Fruit fly (Drosophila melanogaster) whole organism, embryonic: Measurements from ENCODE around the gene Rabex-5.
A peak's percentile ranks its signal among the peaks of the same experiment; 100 is the strongest.

ENCODE experiments used
- Bgb ChIP-seq: fragments of 200-800 bp; sonication (Bioruptor generic); IDR thresholded peaks from 2 replicates; pipeline ENCODE4 v1.3.6; 2022; ENCODE audit warnings: missing biosample characterization, missing genetic modification characterization; ENCODE audit not compliant: partially characterized antibody
- CG10321 ChIP-seq: fragments of 200-800 bp; sonication (Bioruptor generic); IDR thresholded peaks from 2 replicates; pipeline ENCODE4 v1.3.6; 2022; ENCODE audit warnings: missing biosample characterization, missing genetic modification characterization
- CG10654 ChIP-seq: fragments of 200-800 bp; sonication (Bioruptor generic); optimal IDR thresholded peaks from 2 replicates; lab custom pipeline; 2016; ENCODE audit warnings: missing biosample characterization, missing genetic modification characterization
- CG11085 ChIP-seq: fragments of 200-800 bp; sonication (Bioruptor generic); IDR thresholded peaks from 2 replicates; pipeline ENCODE4 v1.3.6; 2022; ENCODE audit warnings: missing biosample characterization, missing genetic modification characterization
- CG11723 ChIP-seq: fragments of 200-800 bp; sonication (Bioruptor generic); optimal IDR thresholded peaks from 2 replicates; lab custom pipeline; 2017; ENCODE audit warnings: missing biosample characterization, mild to moderate bottlenecking, missing genetic modification characterization
- CG1233 ChIP-seq: fragments of 200-800 bp; sonication (Bioruptor generic); optimal IDR thresholded peaks from 4 replicates; lab custom pipeline; 2018; ENCODE audit warnings: missing biosample characterization, mild to moderate bottlenecking, missing genetic modification characterization
- CG12744 ChIP-seq: fragments of 200-800 bp; sonication (Bioruptor generic); optimal IDR thresholded peaks from 2 replicates; lab custom pipeline; 2016; ENCODE audit warnings: missing biosample characterization, missing genetic modification characterization
- CG14667 ChIP-seq: fragments of 200-800 bp; sonication (Bioruptor generic); IDR thresholded peaks from 2 replicates; pipeline ENCODE4 v1.3.6; 2022; ENCODE audit warnings: missing biosample characterization, missing genetic modification characterization
- CG16863 ChIP-seq: fragments of 200-800 bp; sonication (Bioruptor generic); optimal IDR thresholded peaks from 3 replicates; lab custom pipeline; 2016; ENCODE audit warnings: missing biosample characterization, missing genetic modification characterization
- CG17359 ChIP-seq: fragments of 200-800 bp; sonication (Bioruptor generic); optimal IDR thresholded peaks from 3 replicates; lab custom pipeline; 2018; ENCODE audit warnings: missing biosample characterization, mild to moderate bottlenecking, missing genetic modification characterization, moderate library complexity
- CG17361 ChIP-seq: fragments of 200-800 bp; sonication (Bioruptor generic); IDR thresholded peaks from 3 replicates; pipeline ENCODE4 v1.3.6; 2022; ENCODE audit warnings: missing biosample characterization, missing genetic modification characterization
- CG17612 ChIP-seq: fragments of 200-800 bp; sonication (Bioruptor generic); IDR thresholded peaks from 2 replicates; pipeline ENCODE4 v1.3.6; 2022; ENCODE audit warnings: missing biosample characterization, missing genetic modification characterization
- CG1792 ChIP-seq: fragments of 200-800 bp; sonication (Bioruptor generic); optimal IDR thresholded peaks from 2 replicates; lab custom pipeline; 2016; ENCODE audit warnings: missing biosample characterization, missing genetic modification characterization
- CG18011 ChIP-seq: fragments of 200-800 bp; sonication (Bioruptor generic); optimal IDR thresholded peaks from 2 replicates; lab custom pipeline; 2017; ENCODE audit warnings: missing biosample characterization, missing genetic modification characterization, mild to moderate bottlenecking, moderate library complexity, missing genotype
- CG1832 ChIP-seq: fragments of 200-800 bp; sonication (Bioruptor generic); optimal IDR thresholded peaks from 2 replicates; lab custom pipeline; 2017; ENCODE audit warnings: missing biosample characterization, mild to moderate bottlenecking, missing genetic modification characterization, inconsistent platforms
- CG18599 ChIP-seq: fragments of 200-800 bp; sonication (Bioruptor generic); optimal IDR thresholded peaks from 3 replicates; lab custom pipeline; 2017; ENCODE audit warnings: missing biosample characterization, missing genetic modification characterization, mild to moderate bottlenecking, moderate library complexity, missing genetic modification reagents
- CG2116 ChIP-seq: fragments of 200-800 bp; sonication (Bioruptor generic); optimal IDR thresholded peaks from 3 replicates; lab custom pipeline; 2018; ENCODE audit warnings: missing biosample characterization, mild to moderate bottlenecking, missing genetic modification characterization
- CG3838 ChIP-seq: fragments of 200-800 bp; sonication (Bioruptor generic); optimal IDR thresholded peaks from 3 replicates; lab custom pipeline; 2016; ENCODE audit warnings: missing biosample characterization, missing genetic modification characterization
- CG6654 ChIP-seq: fragments of 200-800 bp; sonication (Bioruptor generic); optimal IDR thresholded peaks from 2 replicates; lab custom pipeline; 2017; ENCODE audit warnings: missing biosample characterization, mild to moderate bottlenecking, missing genetic modification characterization
- CG6791 ChIP-seq: fragments of 200-800 bp; sonication (Bioruptor generic); IDR thresholded peaks from 3 replicates; pipeline ENCODE4 v1.3.6; 2022; ENCODE audit warnings: missing biosample characterization, missing genetic modification characterization; ENCODE audit not compliant: partially characterized antibody
- CG7357 ChIP-seq: fragments of 200-800 bp; sonication (Bioruptor generic); IDR thresholded peaks from 3 replicates; pipeline ENCODE4 v1.3.6; 2022; ENCODE audit warnings: missing biosample characterization, missing genetic modification characterization
- CG7556 ChIP-seq: fragments of 200-800 bp; sonication (Bioruptor generic); optimal IDR thresholded peaks from 2 replicates; lab custom pipeline; 2017; ENCODE audit warnings: missing biosample characterization, mild to moderate bottlenecking, missing genetic modification characterization
- CG8089 ChIP-seq: fragments of 200-800 bp; sonication (Bioruptor generic); optimal IDR thresholded peaks from 3 replicates; lab custom pipeline; 2016; ENCODE audit warnings: missing biosample characterization, missing genetic modification characterization
- CG9437 ChIP-seq: fragments of 200-800 bp; sonication (Bioruptor generic); optimal IDR thresholded peaks from 2 replicates; lab custom pipeline; 2018; ENCODE audit warnings: missing biosample characterization, mild to moderate bottlenecking, missing genetic modification characterization
- CTCF ChIP-seq: fragments of 200-800 bp; sonication (Bioruptor generic); optimal IDR thresholded peaks from 2 replicates; lab custom pipeline; 2017; ENCODE audit warnings: missing biosample characterization, mild to moderate bottlenecking, missing genetic modification characterization, moderate library complexity
- CrebB ChIP-seq: fragments of 200-800 bp; sonication (Bioruptor generic); optimal IDR thresholded peaks from 3 replicates; lab custom pipeline; 2018; ENCODE audit warnings: missing biosample characterization, mild to moderate bottlenecking, missing genetic modification characterization
- Fer2 ChIP-seq: fragments of 200-800 bp; sonication (Bioruptor generic); optimal IDR thresholded peaks from 2 replicates; lab custom pipeline; 2018; ENCODE audit warnings: missing biosample characterization, mild to moderate bottlenecking, missing genetic modification characterization, moderate library complexity
- Fer3 ChIP-seq: fragments of 200-800 bp; sonication (Bioruptor generic); optimal IDR thresholded peaks from 2 replicates; lab custom pipeline; 2018; ENCODE audit warnings: missing biosample characterization, mild to moderate bottlenecking, missing genetic modification characterization, moderate library complexity
- Hr51 ChIP-seq, 2 experiments: fragments of 200-800 bp; sonication (Bioruptor generic); optimal IDR thresholded peaks; 2 replicates in 1 of 2; 3 replicates in 1 of 2; lab custom pipeline; 2016 to 2018; ENCODE audit warnings: missing biosample characterization in 2 of 2, missing genetic modification characterization in 2 of 2, mild to moderate bottlenecking in 1 of 2, moderate library complexity in 1 of 2
- Jarid2 ChIP-seq: fragments of 200-800 bp; sonication (Bioruptor generic); optimal IDR thresholded peaks from 3 replicates; lab custom pipeline; 2017; ENCODE audit warnings: mild to moderate bottlenecking, missing biosample characterization, missing genetic modification reagents, missing genetic modification characterization
- Mrtf ChIP-seq: fragments of 200-800 bp; sonication (Bioruptor generic); IDR thresholded peaks from 3 replicates; pipeline ENCODE4 v1.3.6; 2022; ENCODE audit warnings: missing biosample characterization, missing genetic modification characterization
- Trl ChIP-seq, 3 experiments: fragments of >200 bp in 2 of 3; fragments of 200-800 bp in 1 of 3; sonication (Bioruptor generic) in 1 of 3; optimal IDR thresholded peaks; 2 replicates in 1 of 3; 3 replicates in 2 of 3; lab custom pipeline; 2016 to 2017; ENCODE audit warnings: missing biosample characterization in 1 of 3, missing genetic modification characterization in 1 of 3
- amos ChIP-seq: fragments of 200-800 bp; sonication (Bioruptor generic); IDR thresholded peaks from 2 replicates; pipeline ENCODE4 v1.3.6; 2022; ENCODE audit warnings: missing biosample characterization, missing genetic modification characterization; ENCODE audit not compliant: partially characterized antibody
- corto ChIP-seq: fragments of 200-800 bp; sonication (Bioruptor generic); optimal IDR thresholded peaks from 2 replicates; lab custom pipeline; 2016; ENCODE audit warnings: missing biosample characterization, mild to moderate bottlenecking, missing genetic modification characterization, moderate library complexity
- dan ChIP-seq: fragments of 200-800 bp; sonication (Bioruptor generic); IDR thresholded peaks from 2 replicates; pipeline ENCODE4 v1.3.6; 2022; ENCODE audit warnings: missing biosample characterization, missing genetic modification characterization
- danr ChIP-seq: fragments of 200-800 bp; sonication (Bioruptor generic); IDR thresholded peaks from 2 replicates; pipeline ENCODE4 v1.3.6; 2022; ENCODE audit warnings: missing biosample characterization, missing genetic modification characterization
- disco-r ChIP-seq: fragments of 200-800 bp; sonication (Bioruptor generic); optimal IDR thresholded peaks from 2 replicates; lab custom pipeline; 2016; ENCODE audit warnings: missing biosample characterization, missing genetic modification characterization
- exex ChIP-seq: fragments of 200-800 bp; sonication (Bioruptor generic); optimal IDR thresholded peaks from 4 replicates; lab custom pipeline; 2018; ENCODE audit warnings: missing biosample characterization, mild to moderate bottlenecking, missing genetic modification characterization, moderate library complexity
- fd102C ChIP-seq: fragments of 200-800 bp; sonication (Bioruptor generic); optimal IDR thresholded peaks from 2 replicates; lab custom pipeline; 2018; ENCODE audit warnings: missing biosample characterization, mild to moderate bottlenecking, missing genetic modification characterization, moderate library complexity
- ham ChIP-seq: fragments of 200-800 bp; sonication (Bioruptor generic); IDR thresholded peaks from 2 replicates; pipeline ENCODE4 v1.3.6; 2022; ENCODE audit warnings: missing biosample characterization, missing genetic modification characterization
- hbn ChIP-seq: fragments of 200-800 bp; sonication (Bioruptor generic); IDR thresholded peaks from 2 replicates; pipeline ENCODE4 v1.3.6; 2022; ENCODE audit warnings: missing biosample characterization, missing genetic modification characterization; ENCODE audit not compliant: partially characterized antibody
- ind ChIP-seq: fragments of 200-800 bp; sonication (Bioruptor generic); optimal IDR thresholded peaks from 3 replicates; lab custom pipeline; 2016; ENCODE audit warnings: missing biosample characterization, missing genetic modification characterization
- lab ChIP-seq: fragments of 200-800 bp; sonication (Bioruptor generic); optimal IDR thresholded peaks from 3 replicates; lab custom pipeline; 2017; ENCODE audit warnings: missing biosample characterization, missing genetic modification characterization, mild to moderate bottlenecking, moderate library complexity, missing genetic modification reagents
- lilli ChIP-seq: fragments of 200-800 bp; sonication (Bioruptor generic); optimal IDR thresholded peaks from 3 replicates; lab custom pipeline; 2016; ENCODE audit warnings: missing biosample characterization, missing genetic modification characterization
- phol ChIP-seq: fragments of 200-800 bp; sonication (Bioruptor generic); optimal IDR thresholded peaks from 3 replicates; lab custom pipeline; 2018; ENCODE audit warnings: missing biosample characterization, mild to moderate bottlenecking, missing genetic modification characterization, moderate library complexity
- tna ChIP-seq: fragments of 200-800 bp; sonication (Bioruptor generic); IDR thresholded peaks from 2 replicates; pipeline ENCODE4 v1.3.6; 2022; ENCODE audit warnings: missing biosample characterization, missing genetic modification characterization; ENCODE audit not compliant: partially characterized antibody
- wdn ChIP-seq: fragments of 200-800 bp; sonication (Bioruptor generic); IDR thresholded peaks from 2 replicates; pipeline ENCODE4 v1.3.6; 2022; ENCODE audit warnings: missing biosample characterization, missing genetic modification characterization
- wek ChIP-seq: fragments of 200-800 bp; sonication (Bioruptor generic); optimal IDR thresholded peaks from 3 replicates; lab custom pipeline; 2018; ENCODE audit warnings: missing biosample characterization, mild to moderate bottlenecking, missing genetic modification characterization, moderate library complexity

The Rabex-5 gene

DNA sequence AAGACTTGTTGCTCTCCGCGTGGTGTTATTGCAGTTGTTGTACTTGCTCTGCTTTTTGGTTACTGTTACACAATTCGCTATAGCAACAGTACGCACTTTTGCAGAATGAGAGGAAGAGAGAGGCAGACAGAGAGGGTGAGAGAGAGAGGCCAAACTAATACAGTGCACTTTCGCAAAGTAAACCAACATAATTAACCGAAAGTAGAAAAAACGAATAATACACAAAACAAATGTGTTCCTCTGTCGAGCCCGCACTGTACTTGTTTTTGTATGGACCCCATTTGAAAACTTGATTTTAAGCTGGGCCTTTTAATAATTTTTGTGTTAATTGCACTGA, 39.7 kb downstream of the Rabex-5 start (continued):
- TF ChIP-seq CG6791 (GFP tag; lab: Robert Waterston, UW) (no peak), CG2116 (no peak), CG10321 (GFP tag; lab: Robert Waterston, UW) (no peak), exex (tag; lab: Kevin White, UChicago) (no peak), CG9437 (GFP tag; lab: Kevin White, UChicago) (no peak), fd102C (GFP tag; lab: Kevin White, UChicago) (no peak), CrebB (no peak), ham (GFP tag; lab: Robert Waterston, UW) (no peak), dan (GFP tag; lab: Robert Waterston, UW) (no peak), CG17359 (peak; percentile 39), Fer3 (peak; percentile 39), CG11723 (GFP tag; lab: Kevin White, UChicago) (no peak), CG10654 (GFP tag; lab: Kevin White, UChicago) (no peak), CG12744 (GFP tag; lab: Kevin White, UChicago) (no peak), ind (peak; percentile 62), wdn (GFP tag; lab: Robert Waterston, UW) (0 out of 2 replicates have a peak, but pooled peaks have one; percentile 9), danr (no peak), Mrtf (peak; percentile 72; the same call in 2 of the 3 replicates), CG16863 (GFP tag; lab: Kevin White, UChicago) (no peak), CG14667 (GFP tag; lab: Robert Waterston, UW) (no peak), wek (GFP tag; lab: Kevin White, UChicago) (no peak), CG3838 (GFP tag; lab: Kevin White, UChicago) (no peak), phol (no peak), Hr51 (GFP tag; optimal IDR thresholded peaks at IDR 0.05; lab: Kevin White, UChicago) (peak in 1 of 2 experiments; percentile 36), CG17612 (GFP tag; lab: Robert Waterston, UW) (0 out of 2 replicates have a peak, but pooled peaks have one; percentile 29), amos (GFP tag; lab: Robert Waterston, UW) (no peak), lilli (GFP tag; lab: Kevin White, UChicago) (peak; percentile 61), disco-r (no peak), Jarid2 (GFP tag; lab: Kevin White, UChicago) (no peak), Bgb (no peak), CG1792 (GFP tag; lab: Kevin White, UChicago) (no peak)

dm6 chr3L:1335989-1336961, 40.6 kb downstream of the Rabex-5 start:
- TF ChIP-seq CG7357 (no peak), CG17361 (GFP tag; lab: Robert Waterston, UW) (no peak), CG7556 (peak; percentile 7), CG1233 (no peak), lab (peak; percentile 47), danr (no peak), tna (GFP tag; lab: Robert Waterston, UW) (no peak), Hr51 (GFP tag; optimal IDR thresholded peaks at IDR 0.05; lab: Kevin White, UChicago) (no peak), CG11723 (GFP tag; lab: Kevin White, UChicago) (no peak), CG16863 (GFP tag; lab: Kevin White, UChicago) (no peak), CG8089 (GFP tag; lab: Kevin White, UChicago) (no peak), CTCF (GFP tag; lab: Kevin White, UChicago) (no peak), CG11085 (GFP tag; lab: Robert Waterston, UW) (no peak), CG6654 (no peak), CG18599 (GFP tag; lab: Kevin White, UChicago) (peak; percentile 50), hbn (GFP tag; lab: Robert Waterston, UW) (no peak), Fer2 (tag; lab: Kevin White, UChicago) (no peak), CG1832 (GFP tag; lab: Kevin White, UChicago) (no peak), CG18011 (no peak), Trl (optimal IDR thresholded peaks at IDR 0.05; lab: Kevin White, UChicago) (peak in 1 of 2 experiments; percentile 3), Trl (GFP tag; optimal IDR thresholded peaks at IDR 0.05; lab: Kevin White, UChicago) (no peak), corto (GFP tag; lab: Kevin White, UChicago) (peak; percentile 32)
